Worm (Caenorhabditis elegans): ENCODE results near the gene lgc-38.

- no peak for TF ChIP-seq him-1 (tag; optimal IDR thresholded peaks at IDR 0.05)
- no peak for TF ChIP-seq dao-5 (tag; optimal IDR thresholded peaks at IDR 0.05)
- TF ChIP-seq W03F9.2 (tag; optimal IDR thresholded peaks at IDR 0.05) = no peak
Observed at ce11 chrIII:7032070-7032469, 23.1 kb downstream of the lgc-38 start.
